Fruit fly (Drosophila melanogaster): ENCODE data around the gene Reph.

DNA sequence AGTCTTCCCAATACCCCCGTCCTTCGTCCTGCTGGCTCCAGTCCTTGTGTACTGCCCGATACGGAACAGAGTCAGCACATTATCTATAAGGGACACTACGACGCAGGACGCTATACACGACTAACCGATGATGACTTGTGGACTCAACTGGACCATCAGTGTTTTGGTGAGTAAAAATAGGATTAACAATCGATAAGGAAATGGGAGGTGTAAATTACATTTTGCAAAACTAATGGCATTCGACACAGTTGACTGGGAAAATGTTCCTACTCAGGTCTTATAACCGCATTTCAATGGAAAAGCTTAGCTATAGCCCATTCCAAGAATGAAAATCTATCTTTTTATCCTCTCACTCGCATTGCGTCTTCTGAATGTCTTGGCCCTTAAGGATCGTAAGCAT, 38.2 kb upstream of the Reph start, which contains the start of gene CG43703:
- no peak for TF ChIP-seq Mnt (GFP tag; optimal IDR thresholded peaks at IDR 0.05)
- no peak for TF ChIP-seq cnc (optimal IDR thresholded peaks at IDR 0.05)
- no peak for TF ChIP-seq CG33017 (tag; optimal IDR thresholded peaks at IDR 0.05)
- no peak for TF ChIP-seq Hr96 (GFP tag; optimal IDR thresholded peaks at IDR 0.05)
- no peak for TF ChIP-seq CG12768 (GFP tag; optimal IDR thresholded peaks at IDR 0.05)
- TF ChIP-seq cic (GFP tag; optimal IDR thresholded peaks at IDR 0.05), result no peak
- TF ChIP-seq CG11617 (GFP tag; optimal IDR thresholded peaks at IDR 0.05), result no peak
- no peak for TF ChIP-seq CG14711 (tag; optimal IDR thresholded peaks at IDR 0.05)
- no peak for TF ChIP-seq Clk (GFP tag; optimal IDR thresholded peaks at IDR 0.05)
- TF ChIP-seq CG5204 (GFP tag; optimal IDR thresholded peaks at IDR 0.05), result no peak
- TF ChIP-seq kay (GFP tag; ENCODE audit: borderline replicate concordance), result no peak
